Fruit fly (Drosophila melanogaster) whole organism, embryonic: ENCODE results near the gene et.

Source experiments
- Atf-2 ChIP-seq: fragments of 200-800 bp; sonication (Bioruptor generic); optimal IDR thresholded peaks from 2 replicates; lab custom pipeline; 2016; ENCODE audit warnings: missing biosample characterization, missing genetic modification characterization
- BtbVII ChIP-seq: fragments of 200-800 bp; sonication (Bioruptor generic); optimal IDR thresholded peaks from 3 replicates; lab custom pipeline; 2017; ENCODE audit warnings: missing biosample characterization, mild to moderate bottlenecking, missing genetic modification characterization
- CG10209 ChIP-seq: fragments of 200-800 bp; sonication (Bioruptor generic); optimal IDR thresholded peaks from 3 replicates; lab custom pipeline; 2017; ENCODE audit warnings: missing biosample characterization, mild to moderate bottlenecking, missing genetic modification characterization, missing genetic modification reagents
- CG10267 ChIP-seq: fragments of 200-800 bp; sonication (Bioruptor generic); optimal IDR thresholded peaks from 2 replicates; lab custom pipeline; 2018; ENCODE audit warnings: missing biosample characterization, mild to moderate bottlenecking, missing genetic modification characterization, moderate library complexity
- CG10274 ChIP-seq: fragments of 200-800 bp; sonication (Bioruptor generic); optimal IDR thresholded peaks from 3 replicates; lab custom pipeline; 2017; ENCODE audit warnings: missing biosample characterization, mild to moderate bottlenecking, missing genetic modification characterization
- CG10979 ChIP-seq: fragments of 200-800 bp; sonication (Bioruptor generic); optimal IDR thresholded peaks from 2 replicates; lab custom pipeline; 2018; ENCODE audit warnings: missing biosample characterization, mild to moderate bottlenecking, missing genetic modification characterization, moderate library complexity
- CG11696 ChIP-seq: fragments of 200-800 bp; sonication (Bioruptor generic); IDR thresholded peaks from 2 replicates; pipeline ENCODE4 v1.3.6; 2022; ENCODE audit warnings: missing biosample characterization, missing genetic modification characterization
- CG12104 ChIP-seq: fragments of 200-800 bp; sonication (Bioruptor generic); optimal IDR thresholded peaks from 3 replicates; lab custom pipeline; 2016; ENCODE audit warnings: missing biosample characterization, missing genetic modification characterization
- CG13287 ChIP-seq: fragments of 200-800 bp; sonication (Bioruptor generic); IDR thresholded peaks from 2 replicates; pipeline ENCODE4 v1.3.6; 2022; ENCODE audit warnings: missing biosample characterization, missing genetic modification characterization; ENCODE audit not compliant: partially characterized antibody
- CG1602 ChIP-seq: fragments of 200-800 bp; sonication (Bioruptor generic); optimal IDR thresholded peaks from 3 replicates; lab custom pipeline; 2016; ENCODE audit warnings: missing biosample characterization, missing genetic modification characterization
- CG17328 ChIP-seq: fragments of 200-800 bp; sonication (Bioruptor generic); IDR thresholded peaks from 2 replicates; pipeline ENCODE4 v1.3.6; 2022; ENCODE audit warnings: missing biosample characterization, missing genetic modification characterization
- CG17802 ChIP-seq: fragments of 200-800 bp; sonication (Bioruptor generic); optimal IDR thresholded peaks from 2 replicates; lab custom pipeline; 2018; ENCODE audit warnings: missing biosample characterization, mild to moderate bottlenecking, missing genetic modification characterization, moderate library complexity
- CG2116 ChIP-seq: fragments of 200-800 bp; sonication (Bioruptor generic); optimal IDR thresholded peaks from 3 replicates; lab custom pipeline; 2018; ENCODE audit warnings: missing biosample characterization, mild to moderate bottlenecking, missing genetic modification characterization
- CG30020 ChIP-seq: fragments of 200-800 bp; optimal IDR thresholded peaks from 2 replicates; lab custom pipeline; 2019; ENCODE audit warnings: missing biosample characterization, mild to moderate bottlenecking, missing genetic modification characterization, moderate library complexity
- CG3163 ChIP-seq: fragments of 200-800 bp; sonication (Bioruptor generic); optimal IDR thresholded peaks from 3 replicates; lab custom pipeline; 2016; ENCODE audit warnings: missing biosample characterization, missing genetic modification characterization
- CG34224 ChIP-seq: fragments of 200-800 bp; sonication (Bioruptor generic); IDR thresholded peaks from 3 replicates; pipeline ENCODE4 v1.3.6; 2022; ENCODE audit warnings: missing biosample characterization, missing genetic modification characterization; ENCODE audit not compliant: partially characterized antibody
- CG3726 ChIP-seq: fragments of 200-800 bp; sonication (Bioruptor generic); IDR thresholded peaks from 3 replicates; pipeline ENCODE4, ENCODE4 v1.3.6; 2022; ENCODE audit warnings: missing biosample characterization, missing genetic modification characterization
- CG3995 ChIP-seq: fragments of 200-800 bp; sonication (Bioruptor generic); optimal IDR thresholded peaks from 3 replicates; lab custom pipeline; 2016; ENCODE audit warnings: missing biosample characterization, missing genetic modification characterization
- CG4360 ChIP-seq: fragments of 200-800 bp; sonication (Bioruptor generic); IDR thresholded peaks from 2 replicates; pipeline ENCODE4 v1.3.6; 2022; ENCODE audit warnings: missing biosample characterization, missing genetic modification characterization
- CG4424 ChIP-seq: fragments of 200-800 bp; sonication (Bioruptor generic); optimal IDR thresholded peaks from 3 replicates; lab custom pipeline; 2016; ENCODE audit warnings: missing biosample characterization, missing genetic modification characterization
- CG7357 ChIP-seq: fragments of 200-800 bp; sonication (Bioruptor generic); IDR thresholded peaks from 3 replicates; pipeline ENCODE4 v1.3.6; 2022; ENCODE audit warnings: missing biosample characterization, missing genetic modification characterization
- CTCF ChIP-seq: fragments of 200-800 bp; sonication (Bioruptor generic); optimal IDR thresholded peaks from 2 replicates; lab custom pipeline; 2017; ENCODE audit warnings: missing biosample characterization, mild to moderate bottlenecking, missing genetic modification characterization, moderate library complexity
- Dbx ChIP-seq: fragments of 200-800 bp; sonication (Bioruptor generic); IDR thresholded peaks from 3 replicates; pipeline ENCODE4 v1.3.6; 2022; ENCODE audit warnings: missing biosample characterization, missing genetic modification characterization
- Dek ChIP-seq: fragments of 200-800 bp; sonication (Bioruptor generic); optimal IDR thresholded peaks from 3 replicates; lab custom pipeline; 2019; ENCODE audit warnings: missing biosample characterization, mild to moderate bottlenecking, missing genetic modification characterization, moderate library complexity
- Dip3 ChIP-seq: fragments of 200-800 bp; sonication (Bioruptor generic); optimal IDR thresholded peaks from 3 replicates; lab custom pipeline; 2016; ENCODE audit warnings: missing biosample characterization, missing genetic modification characterization
- Fer2 ChIP-seq: fragments of 200-800 bp; sonication (Bioruptor generic); optimal IDR thresholded peaks from 2 replicates; lab custom pipeline; 2018; ENCODE audit warnings: missing biosample characterization, mild to moderate bottlenecking, missing genetic modification characterization, moderate library complexity
- H2.0 ChIP-seq: fragments of 200-800 bp; sonication (Bioruptor generic); IDR thresholded peaks from 2 replicates; pipeline ENCODE4 v1.3.6; 2022; ENCODE audit warnings: missing biosample characterization, missing genetic modification characterization
- HmgZ ChIP-seq: fragments of 200-800 bp; sonication (Bioruptor generic); optimal IDR thresholded peaks from 2 replicates; lab custom pipeline; 2018; ENCODE audit warnings: missing biosample characterization, mild to moderate bottlenecking, missing genetic modification characterization
- Hmx ChIP-seq: fragments of 200-800 bp; sonication (Bioruptor generic); optimal IDR thresholded peaks from 2 replicates; lab custom pipeline; 2016; ENCODE audit warnings: missing biosample characterization, missing genetic modification characterization
- Hr51 ChIP-seq, 2 experiments: fragments of 200-800 bp; sonication (Bioruptor generic); optimal IDR thresholded peaks; 2 replicates in 1 of 2; 3 replicates in 1 of 2; lab custom pipeline; 2016 to 2018; ENCODE audit warnings: missing biosample characterization in 2 of 2, missing genetic modification characterization in 2 of 2, mild to moderate bottlenecking in 1 of 2, moderate library complexity in 1 of 2
- Hsf ChIP-seq: fragments of 200-800 bp; sonication (Bioruptor generic); optimal IDR thresholded peaks from 3 replicates; lab custom pipeline; 2016; ENCODE audit warnings: missing biosample characterization, missing genetic modification characterization
- MBD-R2 ChIP-seq: fragments of 200-800 bp; sonication (Bioruptor generic); IDR thresholded peaks from 2 replicates; pipeline ENCODE4 v1.3.6; 2022; ENCODE audit warnings: missing biosample characterization, missing genetic modification characterization
- Mad ChIP-seq: fragments of 200-800 bp; sonication (Bioruptor generic); optimal IDR thresholded peaks from 2 replicates; lab custom pipeline; 2016; ENCODE audit warnings: missing biosample characterization, missing genetic modification characterization
- Opbp ChIP-seq: fragments of 200-800 bp; sonication (Bioruptor generic); IDR thresholded peaks from 3 replicates; pipeline ENCODE4 v1.3.6; 2022; ENCODE audit warnings: missing biosample characterization, missing genetic modification characterization; ENCODE audit not compliant: partially characterized antibody
- Poxn ChIP-seq: fragments of 200-800 bp; sonication (Bioruptor generic); IDR thresholded peaks from 2 replicates; pipeline ENCODE4 v1.3.6; 2022; ENCODE audit warnings: missing biosample characterization, missing genetic modification characterization
- Scr ChIP-seq: fragments of 200-800 bp; sonication (Bioruptor generic); IDR thresholded peaks from 2 replicates; pipeline ENCODE4 v1.3.6; 2022; ENCODE audit warnings: missing biosample characterization, missing genetic modification characterization; ENCODE audit not compliant: partially characterized antibody
- Sin3A ChIP-seq: fragments of >200 bp; optimal IDR thresholded peaks from 2 replicates; lab custom pipeline; 2018
- Six4 ChIP-seq: fragments of 200-800 bp; sonication (Bioruptor generic); optimal IDR thresholded peaks from 2 replicates; lab custom pipeline; 2016; ENCODE audit warnings: missing biosample characterization, missing genetic modification characterization
- Trl ChIP-seq, 3 experiments: fragments of >200 bp in 2 of 3; fragments of 200-800 bp in 1 of 3; sonication (Bioruptor generic) in 1 of 3; optimal IDR thresholded peaks; 2 replicates in 1 of 3; 3 replicates in 2 of 3; lab custom pipeline; 2016 to 2017; ENCODE audit warnings: missing biosample characterization in 1 of 3, missing genetic modification characterization in 1 of 3
- amos ChIP-seq: fragments of 200-800 bp; sonication (Bioruptor generic); IDR thresholded peaks from 2 replicates; pipeline ENCODE4 v1.3.6; 2022; ENCODE audit warnings: missing biosample characterization, missing genetic modification characterization; ENCODE audit not compliant: partially characterized antibody
- bab2 ChIP-seq: fragments of 200-800 bp; sonication (Bioruptor generic); optimal IDR thresholded peaks from 2 replicates; lab custom pipeline; 2016; ENCODE audit warnings: missing biosample characterization, missing genetic modification characterization
- cg ChIP-seq: fragments of 200-800 bp; sonication (Bioruptor generic); optimal IDR thresholded peaks from 3 replicates; lab custom pipeline; 2019; ENCODE audit warnings: missing biosample characterization, mild to moderate bottlenecking, missing genetic modification characterization, moderate library complexity
- chm ChIP-seq: fragments of 200-800 bp; sonication (Bioruptor generic); IDR thresholded peaks from 2 replicates; pipeline ENCODE4 v1.3.6; 2022; ENCODE audit warnings: missing biosample characterization, missing genetic modification characterization
- gsb ChIP-seq: fragments of 200-800 bp; sonication (Bioruptor generic); IDR thresholded peaks from 2 replicates; pipeline ENCODE4 v1.3.6; 2022; ENCODE audit warnings: missing biosample characterization, missing genetic modification characterization
- mld ChIP-seq: fragments of 200-800 bp; sonication (Bioruptor generic); IDR thresholded peaks from 3 replicates; pipeline ENCODE4 v1.3.6; 2022; ENCODE audit warnings: missing biosample characterization, missing genetic modification characterization; ENCODE audit not compliant: partially characterized antibody
- nmo ChIP-seq: fragments of 200-800 bp; sonication (Bioruptor generic); optimal IDR thresholded peaks from 2 replicates; lab custom pipeline; 2018; ENCODE audit warnings: missing biosample characterization, mild to moderate bottlenecking, missing genetic modification characterization, moderate library complexity
- phol ChIP-seq: fragments of 200-800 bp; sonication (Bioruptor generic); optimal IDR thresholded peaks from 3 replicates; lab custom pipeline; 2018; ENCODE audit warnings: missing biosample characterization, mild to moderate bottlenecking, missing genetic modification characterization, moderate library complexity
- sisA ChIP-seq: fragments of 200-800 bp; sonication (Bioruptor generic); IDR thresholded peaks from 2 replicates; pipeline ENCODE4 v1.3.6; 2022; ENCODE audit warnings: missing biosample characterization, missing genetic modification characterization
- sob ChIP-seq: fragments of 200-800 bp; sonication (Bioruptor generic); IDR thresholded peaks from 2 replicates; pipeline ENCODE4 v1.3.6; 2022; ENCODE audit warnings: missing biosample characterization, missing genetic modification characterization
- ssp ChIP-seq: fragments of 200-800 bp; sonication (Bioruptor generic); IDR thresholded peaks from 2 replicates; pipeline ENCODE4 v1.3.6; 2022; ENCODE audit warnings: missing biosample characterization, missing genetic modification characterization
- vnd ChIP-seq: fragments of 200-800 bp; sonication (Bioruptor generic); IDR thresholded peaks from 3 replicates; pipeline ENCODE4 v1.3.6; 2022; ENCODE audit warnings: missing biosample characterization, missing genetic modification characterization; ENCODE audit not compliant: partially characterized antibody

The et gene

dm6 chrX:19711936-19712335 is 36.2 kb upstream of the et start:
- TF ChIP-seq Mad: no peak
- TF ChIP-seq CG3163 (GFP tag; lab: Kevin White, UChicago): no peak
- TF ChIP-seq CG17802 (tag; lab: Kevin White, UChicago): peak; percentile 52
- peak; percentile 83 for TF ChIP-seq CG4360 (GFP tag; lab: Robert Waterston, UW)
- TF ChIP-seq sob: no peak
- no peak for TF ChIP-seq CG12104 (GFP tag; lab: Kevin White, UChicago)
- TF ChIP-seq CG30020 (tag; lab: Kevin White, UChicago): peak; percentile 28
- 0 out of 2 replicates have a peak, but pooled peaks have one; percentile 25 for TF ChIP-seq ssp (GFP tag; lab: Robert Waterston, UW)
- TF ChIP-seq vnd (GFP tag; lab: Robert Waterston, UW): no peak
- TF ChIP-seq Poxn (GFP tag; lab: Robert Waterston, UW): no peak

dm6 chrX:19704083-19704482 is 28.4 kb upstream of the et start, which contains the start of the genes CG14230 and CG14232:
CG14230 (plus strand) TSS chrX:19704176.
CG14232 (minus strand) TSS chrX:19704259.
- TF ChIP-seq Fer2: no peak
- peak; percentile 84 for TF ChIP-seq Sin3A (lab: Kevin White, UChicago)
- no peak for TF ChIP-seq CG10274 (GFP tag; lab: Kevin White, UChicago)
- TF ChIP-seq CG34224 (GFP tag; lab: Robert Waterston, UW): peak; percentile 56; the same call in 2 of the 3 replicates
- TF ChIP-seq Dip3 (GFP tag; lab: Kevin White, UChicago): no peak
- TF ChIP-seq CG13287 (GFP tag; lab: Robert Waterston, UW): peak; percentile 69
- no peak for TF ChIP-seq CG17328
- TF ChIP-seq CG10267 (tag; lab: Kevin White, UChicago): peak; percentile 90
- no peak for TF ChIP-seq gsb (GFP tag; lab: Robert Waterston, UW)
- 0 out of 2 replicates have a peak, but pooled peaks have one; percentile 33 for TF ChIP-seq Scr (GFP tag; lab: Robert Waterston, UW)
- TF ChIP-seq Dbx: no peak
- no peak for TF ChIP-seq Dek
- TF ChIP-seq sisA (GFP tag; lab: Robert Waterston, UW): no peak
- no peak for TF ChIP-seq mld (GFP tag; lab: Robert Waterston, UW)
- no peak for TF ChIP-seq BtbVII (GFP tag; lab: Kevin White, UChicago)
- no peak for TF ChIP-seq H2.0 (GFP tag; lab: Robert Waterston, UW)
- TF ChIP-seq Hr51 (GFP tag; optimal IDR thresholded peaks at IDR 0.05; lab: Kevin White, UChicago): no peak
- TF ChIP-seq phol: peak; percentile 24
- no peak for TF ChIP-seq CG1602 (GFP tag; lab: Kevin White, UChicago)
- TF ChIP-seq Atf-2 (GFP tag; lab: Kevin White, UChicago): no peak
- no peak for TF ChIP-seq Hmx (GFP tag; lab: Kevin White, UChicago)
- no peak for TF ChIP-seq Opbp
- no peak for TF ChIP-seq Hsf (GFP tag; lab: Kevin White, UChicago)
- no peak for TF ChIP-seq CG4424 (GFP tag; lab: Kevin White, UChicago)
- no peak for TF ChIP-seq bab2 (GFP tag; lab: Kevin White, UChicago)
- TF ChIP-seq CG10209 (GFP tag; lab: Kevin White, UChicago): no peak
- TF ChIP-seq CG3995: no peak
- peak; percentile 56 for TF ChIP-seq CG2116 (GFP tag; lab: Kevin White, UChicago)
- TF ChIP-seq CG10979: peak; percentile 9
- TF ChIP-seq cg (GFP tag; lab: Kevin White, UChicago): no peak
- TF ChIP-seq CTCF (GFP tag; lab: Kevin White, UChicago): no peak
- no peak for TF ChIP-seq amos (GFP tag; lab: Robert Waterston, UW)
- peak; percentile 17 for TF ChIP-seq HmgZ
- TF ChIP-seq chm (GFP tag; lab: Robert Waterston, UW): no peak
- TF ChIP-seq CG11696 (GFP tag; lab: Robert Waterston, UW): no peak
- TF ChIP-seq CG3726: no peak
- TF ChIP-seq CG7357 (GFP tag; lab: Robert Waterston, UW): no peak
- no peak for TF ChIP-seq Six4 (GFP tag; lab: Kevin White, UChicago)
- TF ChIP-seq MBD-R2 (GFP tag; lab: Robert Waterston, UW): peak; percentile 88
- TF ChIP-seq nmo (GFP tag; lab: Kevin White, UChicago): peak; percentile 44
- TF ChIP-seq Trl (optimal IDR thresholded peaks at IDR 0.05; lab: Kevin White, UChicago): no peak
- no peak for TF ChIP-seq Trl (GFP tag; optimal IDR thresholded peaks at IDR 0.05; lab: Kevin White, UChicago)
